Fruit fly (Drosophila melanogaster) whole organism, embryonic: Measurements from ENCODE around the gene gl.
A peak's percentile ranks its signal among the peaks of the same experiment; 100 is the strongest.

Source experiments
- Ada2b ChIP-seq: fragments of 200-800 bp; sonication (Bioruptor generic); IDR thresholded peaks from 2 replicates; pipeline ENCODE4 v1.3.6; 2022; ENCODE audit warnings: missing biosample characterization, missing genetic modification characterization
- CG10147 ChIP-seq: fragments of 200-800 bp; sonication (Bioruptor generic); optimal IDR thresholded peaks from 2 replicates; lab custom pipeline; 2019; ENCODE audit warnings: missing biosample characterization, mild to moderate bottlenecking, missing genetic modification characterization, moderate library complexity
- CG11398 ChIP-seq: fragments of 200-800 bp; sonication (Bioruptor generic); optimal IDR thresholded peaks from 2 replicates; lab custom pipeline; 2016; ENCODE audit warnings: missing biosample characterization, missing genetic modification characterization
- CG12769 ChIP-seq: fragments of 200-800 bp; sonication (Bioruptor generic); optimal IDR thresholded peaks from 2 replicates; lab custom pipeline; 2019; ENCODE audit warnings: missing biosample characterization, mild to moderate bottlenecking, missing genetic modification characterization, moderate library complexity
- CG1529 ChIP-seq: fragments of 200-800 bp; sonication (Bioruptor generic); optimal IDR thresholded peaks from 3 replicates; lab custom pipeline; 2018; ENCODE audit warnings: missing biosample characterization, missing genetic modification characterization
- CG1602 ChIP-seq: fragments of 200-800 bp; sonication (Bioruptor generic); optimal IDR thresholded peaks from 3 replicates; lab custom pipeline; 2016; ENCODE audit warnings: missing biosample characterization, missing genetic modification characterization
- CG17568 ChIP-seq: fragments of 200-800 bp; sonication (Bioruptor generic); optimal IDR thresholded peaks from 2 replicates; lab custom pipeline; 2018; ENCODE audit warnings: missing biosample characterization, mild to moderate bottlenecking, missing genetic modification characterization, moderate library complexity
- CG2129 ChIP-seq: fragments of 200-800 bp; sonication (Bioruptor generic); IDR thresholded peaks from 2 replicates; pipeline ENCODE4 v1.3.6; 2022; ENCODE audit warnings: missing biosample characterization, missing genetic modification characterization; ENCODE audit not compliant: partially characterized antibody
- CG32772 ChIP-seq: fragments of 200-800 bp; sonication (Bioruptor generic); IDR thresholded peaks from 2 replicates; pipeline ENCODE4 v1.3.6; 2022; ENCODE audit warnings: missing biosample characterization, missing genetic modification characterization
- CG3838 ChIP-seq: fragments of 200-800 bp; sonication (Bioruptor generic); optimal IDR thresholded peaks from 3 replicates; lab custom pipeline; 2016; ENCODE audit warnings: missing biosample characterization, missing genetic modification characterization
- CG4328 ChIP-seq: fragments of 200-800 bp; sonication (Bioruptor generic); optimal IDR thresholded peaks from 3 replicates; lab custom pipeline; 2017; ENCODE audit warnings: missing biosample characterization, missing genetic modification reagents, missing genetic modification characterization
- CG7357 ChIP-seq: fragments of 200-800 bp; sonication (Bioruptor generic); IDR thresholded peaks from 3 replicates; pipeline ENCODE4 v1.3.6; 2022; ENCODE audit warnings: missing biosample characterization, missing genetic modification characterization
- CG7372 ChIP-seq: fragments of 200-800 bp; sonication (Bioruptor generic); IDR thresholded peaks from 2 replicates; pipeline ENCODE4 v1.3.6; 2022; ENCODE audit warnings: missing biosample characterization, missing genetic modification characterization
- CG9437 ChIP-seq: fragments of 200-800 bp; sonication (Bioruptor generic); optimal IDR thresholded peaks from 2 replicates; lab custom pipeline; 2018; ENCODE audit warnings: missing biosample characterization, mild to moderate bottlenecking, missing genetic modification characterization
- Camta ChIP-seq: fragments of 200-800 bp; sonication (Bioruptor generic); optimal IDR thresholded peaks from 2 replicates; lab custom pipeline; 2016; ENCODE audit warnings: missing biosample characterization, missing genetic modification characterization
- CrebB ChIP-seq: fragments of 200-800 bp; sonication (Bioruptor generic); optimal IDR thresholded peaks from 3 replicates; lab custom pipeline; 2018; ENCODE audit warnings: missing biosample characterization, mild to moderate bottlenecking, missing genetic modification characterization
- D19A ChIP-seq: fragments of 200-800 bp; optimal IDR thresholded peaks from 3 replicates; lab custom pipeline; 2019; ENCODE audit warnings: missing biosample characterization, mild to moderate bottlenecking, missing genetic modification characterization, moderate library complexity
- D19B ChIP-seq: fragments of 200-800 bp; sonication (Bioruptor generic); optimal IDR thresholded peaks from 2 replicates; lab custom pipeline; 2017; ENCODE audit warnings: missing biosample characterization, mild to moderate bottlenecking, missing genetic modification characterization
- Dad ChIP-seq: fragments of 200-800 bp; sonication (Bioruptor generic); optimal IDR thresholded peaks from 3 replicates; lab custom pipeline; 2016; ENCODE audit warnings: missing biosample characterization, missing genetic modification characterization
- Dfd ChIP-seq, 2 experiments: fragments of >200 bp; optimal IDR thresholded peaks; 2 replicates each; lab custom pipeline; 2017; ENCODE audit warnings: missing biosample characterization in 2 of 2, missing genetic modification characterization in 2 of 2
- Elba2 ChIP-seq: fragments of 200-800 bp; sonication (Bioruptor generic); optimal IDR thresholded peaks from 3 replicates; lab custom pipeline; 2016; ENCODE audit warnings: missing biosample characterization, missing genetic modification characterization
- Hand ChIP-seq: fragments of 200-800 bp; sonication (Bioruptor generic); optimal IDR thresholded peaks from 2 replicates; lab custom pipeline; 2017; ENCODE audit warnings: mild to moderate bottlenecking, missing biosample characterization, missing genetic modification reagents, missing genetic modification characterization
- HmgD ChIP-seq: fragments of 200-800 bp; sonication (Bioruptor generic); optimal IDR thresholded peaks from 3 replicates; lab custom pipeline; 2016; ENCODE audit warnings: missing biosample characterization, missing genetic modification characterization
- Hmx ChIP-seq: fragments of 200-800 bp; sonication (Bioruptor generic); optimal IDR thresholded peaks from 2 replicates; lab custom pipeline; 2016; ENCODE audit warnings: missing biosample characterization, missing genetic modification characterization
- Hr3 ChIP-seq: fragments of 200-800 bp; sonication (Bioruptor generic); optimal IDR thresholded peaks from 3 replicates; lab custom pipeline; 2016; ENCODE audit warnings: missing biosample characterization, missing genetic modification characterization
- Hr39 ChIP-seq: fragments of >200 bp; optimal IDR thresholded peaks from 2 replicates; lab custom pipeline; 2017
- Med ChIP-seq: fragments of 200-800 bp; sonication (Bioruptor generic); peaks from one replicate; lab custom pipeline; 2016; ENCODE audit warnings: missing biosample characterization, missing genetic modification characterization, mild to moderate bottlenecking, inconsistent platforms, moderate library complexity
- Nf-YC ChIP-seq: fragments of 200-800 bp; optimal IDR thresholded peaks from 3 replicates; lab custom pipeline; 2019; ENCODE audit warnings: missing biosample characterization, mild to moderate bottlenecking, missing genetic modification characterization, moderate library complexity
- Optix ChIP-seq: fragments of 200-800 bp; sonication (Bioruptor generic); IDR thresholded peaks from 3 replicates; pipeline ENCODE4 v1.3.6; 2022; ENCODE audit warnings: missing biosample characterization, missing genetic modification characterization
- PHDP ChIP-seq: fragments of 200-800 bp; sonication (Bioruptor generic); optimal IDR thresholded peaks from 3 replicates; lab custom pipeline; 2018; ENCODE audit warnings: missing biosample characterization, mild to moderate bottlenecking, missing genetic modification characterization, moderate library complexity
- Poxn ChIP-seq: fragments of 200-800 bp; sonication (Bioruptor generic); IDR thresholded peaks from 2 replicates; pipeline ENCODE4 v1.3.6; 2022; ENCODE audit warnings: missing biosample characterization, missing genetic modification characterization
- Ravus ChIP-seq: fragments of 200-800 bp; sonication (Bioruptor generic); IDR thresholded peaks from 2 replicates; pipeline ENCODE4 v1.3.6; 2022; ENCODE audit warnings: missing biosample characterization, missing genetic modification characterization
- Rfx ChIP-seq: fragments of 200-800 bp; sonication (Bioruptor generic); IDR thresholded peaks from 2 replicates; pipeline ENCODE4 v1.3.6; 2022; ENCODE audit warnings: missing biosample characterization, missing genetic modification characterization
- Side ChIP-seq: fragments of 200-800 bp; sonication (Bioruptor generic); optimal IDR thresholded peaks from 2 replicates; lab custom pipeline; 2016; ENCODE audit warnings: missing biosample characterization, missing genetic modification characterization
- Sox102F ChIP-seq: fragments of 200-800 bp; sonication (Bioruptor generic); optimal IDR thresholded peaks from 2 replicates; lab custom pipeline; 2018; ENCODE audit warnings: missing biosample characterization, mild to moderate bottlenecking, missing genetic modification characterization, moderate library complexity
- amos ChIP-seq: fragments of 200-800 bp; sonication (Bioruptor generic); IDR thresholded peaks from 2 replicates; pipeline ENCODE4 v1.3.6; 2022; ENCODE audit warnings: missing biosample characterization, missing genetic modification characterization; ENCODE audit not compliant: partially characterized antibody
- ato ChIP-seq: fragments of 200-800 bp; sonication (Bioruptor generic); IDR thresholded peaks from 2 replicates; pipeline ENCODE4 v1.3.6; 2022; ENCODE audit warnings: missing biosample characterization, missing genetic modification characterization; ENCODE audit not compliant: partially characterized antibody
- cwo ChIP-seq: fragments of 200-800 bp; sonication (Bioruptor generic); optimal IDR thresholded peaks from 3 replicates; lab custom pipeline; 2017; ENCODE audit warnings: missing biosample characterization, missing genetic modification characterization, mild to moderate bottlenecking, moderate library complexity, missing genetic modification reagents
- da ChIP-seq: fragments of 200-800 bp; sonication (Bioruptor generic); optimal IDR thresholded peaks from 2 replicates; lab custom pipeline; 2016; ENCODE audit warnings: missing biosample characterization, missing genetic modification characterization
- dimm ChIP-seq: fragments of 200-800 bp; sonication (Bioruptor generic); IDR thresholded peaks from 2 replicates; pipeline ENCODE4 v1.3.6; 2022; ENCODE audit warnings: missing biosample characterization, missing genetic modification characterization
- dpn ChIP-seq, 2 experiments: fragments of 200-800 bp; sonication (Bioruptor generic); optimal IDR thresholded peaks; 3 replicates each; lab custom pipeline; 2016; ENCODE audit warnings: missing biosample characterization in 2 of 2, missing genetic modification characterization in 2 of 2
- hbn ChIP-seq: fragments of 200-800 bp; sonication (Bioruptor generic); IDR thresholded peaks from 2 replicates; pipeline ENCODE4 v1.3.6; 2022; ENCODE audit warnings: missing biosample characterization, missing genetic modification characterization; ENCODE audit not compliant: partially characterized antibody
- klu ChIP-seq: fragments of 200-800 bp; sonication (Bioruptor generic); IDR thresholded peaks from 2 replicates; pipeline ENCODE4 v1.3.6; 2022; ENCODE audit warnings: missing biosample characterization, missing genetic modification characterization
- knrl ChIP-seq: fragments of 200-800 bp; sonication (Bioruptor generic); IDR thresholded peaks from 3 replicates; pipeline ENCODE4 v1.3.6; 2022; ENCODE audit warnings: missing biosample characterization, missing genetic modification characterization; ENCODE audit not compliant: partially characterized antibody
- p53 ChIP-seq: fragments of 200-800 bp; sonication (Bioruptor generic); optimal IDR thresholded peaks from 2 replicates; lab custom pipeline; 2016; ENCODE audit warnings: missing biosample characterization, missing genetic modification characterization
- shn ChIP-seq: fragments of 200-800 bp; sonication (Bioruptor generic); optimal IDR thresholded peaks from 3 replicates; lab custom pipeline; 2016; ENCODE audit warnings: missing biosample characterization, missing genetic modification characterization
- sisA ChIP-seq: fragments of 200-800 bp; sonication (Bioruptor generic); IDR thresholded peaks from 2 replicates; pipeline ENCODE4 v1.3.6; 2022; ENCODE audit warnings: missing biosample characterization, missing genetic modification characterization
- slbo ChIP-seq: fragments of 200-800 bp; sonication (Bioruptor generic); IDR thresholded peaks from 2 replicates; pipeline ENCODE4 v1.3.6; 2022; ENCODE audit warnings: missing biosample characterization, missing genetic modification characterization
- sqz ChIP-seq: fragments of 200-800 bp; sonication (Bioruptor generic); optimal IDR thresholded peaks from 3 replicates; lab custom pipeline; 2018; ENCODE audit warnings: missing biosample characterization, mild to moderate bottlenecking, missing genetic modification characterization
- tin ChIP-seq: fragments of 200-800 bp; sonication (Bioruptor generic); optimal IDR thresholded peaks from 3 replicates; lab custom pipeline; 2016; ENCODE audit warnings: missing biosample characterization, missing genetic modification characterization

Gene gl

dm6 chr3R:18396801-18397604 is 24.5 kb upstream of the gl start, which contains the start of gene Vti1b (continued):
- TF ChIP-seq cwo (GFP tag; lab: Kevin White, UChicago): peak; percentile 95
- TF ChIP-seq Rfx (GFP tag; lab: Robert Waterston, UW): peak; percentile 92
- peak; percentile 96 for TF ChIP-seq tin (GFP tag; lab: Kevin White, UChicago)
- no peak for TF ChIP-seq ato (GFP tag; lab: Robert Waterston, UW)
- peak; percentile 82 for TF ChIP-seq Ravus (GFP tag; lab: Robert Waterston, UW)
- TF ChIP-seq D19B (GFP tag; lab: Kevin White, UChicago): peak; percentile 77
- TF ChIP-seq Elba2: peak; percentile 63
- peak; percentile 89 for TF ChIP-seq CG1602 (GFP tag; lab: Kevin White, UChicago)
- peak; percentile 96 for TF ChIP-seq sisA (GFP tag; lab: Robert Waterston, UW)
- TF ChIP-seq CG32772: peak; percentile 91
- peak; percentile 98 for TF ChIP-seq Med
- peak; percentile 92 for TF ChIP-seq Ada2b
- TF ChIP-seq Dad (GFP tag; lab: Kevin White, UChicago): peak; percentile 94
- peak; percentile 38 for TF ChIP-seq p53 (GFP tag; lab: Kevin White, UChicago)
- no peak for TF ChIP-seq amos (GFP tag; lab: Robert Waterston, UW)
- TF ChIP-seq CG2129 (GFP tag; lab: Robert Waterston, UW): no peak
- peak; percentile 91 for TF ChIP-seq D19A
- peak; percentile 97 for TF ChIP-seq Sox102F (GFP tag; lab: Kevin White, UChicago)
- peak; percentile 85 for TF ChIP-seq CG17568 (GFP tag; lab: Kevin White, UChicago)
- TF ChIP-seq CG7357 (GFP tag; lab: Robert Waterston, UW): peak; percentile 83
- peak; percentile 88 for TF ChIP-seq Side (GFP tag; lab: Kevin White, UChicago)
- TF ChIP-seq shn (GFP tag; lab: Kevin White, UChicago): peak; percentile 92
- peak; percentile 94 for TF ChIP-seq PHDP
- TF ChIP-seq Optix (GFP tag; lab: Robert Waterston, UW): peak; percentile 92
- peak; percentile 82 for TF ChIP-seq Hand
- peak; percentile 89 for TF ChIP-seq CG3838
- peak; percentile 81 for TF ChIP-seq dimm (GFP tag; lab: Robert Waterston, UW)
- peak; percentile 90 for TF ChIP-seq CG10147 (GFP tag; lab: Kevin White, UChicago)
- peak; percentile 93 for TF ChIP-seq klu (GFP tag; lab: Robert Waterston, UW)
- TF ChIP-seq Nf-YC (tag; lab: Kevin White, UChicago): peak; percentile 76
- peak; percentile 86 for TF ChIP-seq CG11398 (GFP tag; lab: Kevin White, UChicago)
- peak; percentile 92 for TF ChIP-seq Hr3 (GFP tag; lab: Kevin White, UChicago)
- no peak for TF ChIP-seq Dfd (GFP tag; optimal IDR thresholded peaks at IDR 0.05; lab: Kevin White, UChicago)
- no peak for TF ChIP-seq knrl (GFP tag; lab: Robert Waterston, UW)
- TF ChIP-seq Hr39 (lab: Kevin White, UChicago): no peak
- TF ChIP-seq HmgD: peak; percentile 78
- peak; percentile 80 for TF ChIP-seq Camta (GFP tag; lab: Kevin White, UChicago)
- peak; percentile 48 for TF ChIP-seq sqz (GFP tag; lab: Kevin White, UChicago)
- peak; percentile 84 to 96 for TF ChIP-seq dpn (GFP tag; optimal IDR thresholded peaks at IDR 0.05; lab: Kevin White, UChicago)
- TF ChIP-seq da (GFP tag; lab: Kevin White, UChicago): peak; percentile 79
- peak; percentile 62 for TF ChIP-seq Poxn (GFP tag; lab: Robert Waterston, UW)
- peak; percentile 93 for TF ChIP-seq CG1529 (GFP tag; lab: Kevin White, UChicago)
- TF ChIP-seq hbn (GFP tag; lab: Robert Waterston, UW): 0 out of 2 replicates have a peak, but pooled peaks have one; percentile 35
- peak; percentile 95 for TF ChIP-seq slbo
- TF ChIP-seq Hmx (GFP tag; lab: Kevin White, UChicago): peak; percentile 86
- peak; percentile 81 for TF ChIP-seq CG9437 (GFP tag; lab: Kevin White, UChicago)
- TF ChIP-seq CG4328 (GFP tag; lab: Kevin White, UChicago): peak; percentile 72
- peak; percentile 83 for TF ChIP-seq CG7372 (GFP tag; lab: Robert Waterston, UW)
- peak; percentile 93 for TF ChIP-seq CG12769 (tag; lab: Kevin White, UChicago)
- peak; percentile 85 for TF ChIP-seq CrebB (tag; lab: Kevin White, UChicago)
